Worm (Caenorhabditis elegans) whole organism, late embryonic: ENCODE measurements around the gene ocr-2.

Experiments used
- C38D4.7 ChIP-seq: fragments of 200-800 bp; sonication (Bioruptor generic); optimal IDR thresholded peaks from 2 replicates; lab custom pipeline; 2018; ENCODE audit warnings: mild to moderate bottlenecking, missing genetic modification characterization, moderate library complexity, missing compliant biosample characterization
- F13H6.1 ChIP-seq: sonication (generic microtip); optimal IDR thresholded peaks from 2 replicates; lab custom pipeline; 2016; ENCODE audit warnings: missing genetic modification characterization, missing compliant biosample characterization
- K02D7.2 ChIP-seq: sonication (generic microtip); optimal IDR thresholded peaks from 2 replicates; lab custom pipeline; 2017; ENCODE audit warnings: mild to moderate bottlenecking, missing genetic modification characterization, missing compliant biosample characterization
- T23F11.4 ChIP-seq: fragments of 200-800 bp; sonication (Bioruptor generic); optimal IDR thresholded peaks from 2 replicates; lab custom pipeline; 2018; ENCODE audit warnings: mild to moderate bottlenecking, missing genetic modification characterization, missing compliant biosample characterization
- Y22D7AL.16 ChIP-seq: sonication (generic microtip); optimal IDR thresholded peaks from 2 replicates; lab custom pipeline; 2016; ENCODE audit warnings: missing genetic modification characterization, missing compliant biosample characterization
- ama-1 ChIP-seq: fragments of 150-350 bp; optimal IDR thresholded peaks from 2 replicates; lab custom pipeline; 2014
- ceh-14 ChIP-seq: sonication (generic microtip); optimal IDR thresholded peaks from 2 replicates; lab custom pipeline; 2016; ENCODE audit warnings: missing genotype, missing genetic modification characterization, missing compliant biosample characterization
- ceh-18 ChIP-seq: sonication (generic microtip); optimal IDR thresholded peaks from 2 replicates; lab custom pipeline; 2016; ENCODE audit warnings: missing genetic modification characterization, missing compliant biosample characterization
- ceh-19 ChIP-seq: fragments of 200-800 bp; sonication (Bioruptor generic); optimal IDR thresholded peaks from 2 replicates; lab custom pipeline; 2018; ENCODE audit warnings: mild to moderate bottlenecking, missing genetic modification characterization, missing compliant biosample characterization
- ceh-2 ChIP-seq: sonication (generic microtip); optimal IDR thresholded peaks from 2 replicates; lab custom pipeline; 2016; ENCODE audit warnings: missing genotype, missing genetic modification characterization, missing compliant biosample characterization
- ceh-22 ChIP-seq: sonication (generic microtip); optimal IDR thresholded peaks from 2 replicates; lab custom pipeline; 2017; ENCODE audit warnings: missing biosample characterization, missing genetic modification characterization
- ceh-24 ChIP-seq: sonication (generic microtip); optimal IDR thresholded peaks from 2 replicates; lab custom pipeline; 2016; ENCODE audit warnings: mild to moderate bottlenecking, missing genetic modification characterization, missing compliant biosample characterization
- ceh-30 ChIP-seq: fragments of 150-350 bp; optimal IDR thresholded peaks from 2 replicates; lab custom pipeline; 2014; ENCODE audit warnings: missing biosample characterization, missing genetic modification characterization
- ceh-31 ChIP-seq: sonication (generic microtip); optimal IDR thresholded peaks from 2 replicates; lab custom pipeline; 2016; ENCODE audit warnings: missing genetic modification characterization, missing compliant biosample characterization
- ceh-34 ChIP-seq: sonication (generic microtip); optimal IDR thresholded peaks from 2 replicates; lab custom pipeline; 2016; ENCODE audit warnings: mild to moderate bottlenecking, missing genetic modification characterization, missing compliant biosample characterization
- ceh-45 ChIP-seq: fragments of 200-800 bp; sonication (Bioruptor generic); IDR thresholded peaks from 2 replicates; pipeline ENCODE4 v1.3.6; 2022; ENCODE audit warnings: missing genetic modification reagents, missing genetic modification characterization, missing compliant biosample characterization
- ceh-48 ChIP-seq: sonication (generic microtip); optimal IDR thresholded peaks from 2 replicates; lab custom pipeline; 2016; ENCODE audit warnings: missing genetic modification characterization, inconsistent platforms, missing compliant biosample characterization
- ceh-6 ChIP-seq: fragments of 200-800 bp; sonication (Bioruptor generic); optimal IDR thresholded peaks from 2 replicates; lab custom pipeline; 2018; ENCODE audit warnings: mild to moderate bottlenecking, missing genetic modification characterization, missing compliant biosample characterization
- che-1 ChIP-seq: sonication (generic microtip); optimal IDR thresholded peaks from 2 replicates; lab custom pipeline; 2016; ENCODE audit warnings: mild to moderate bottlenecking, missing genetic modification characterization, missing compliant biosample characterization
- dmd-4 ChIP-seq: sonication (generic microtip); optimal IDR thresholded peaks from 2 replicates; lab custom pipeline; 2016; ENCODE audit warnings: borderline replicate concordance, missing genetic modification characterization, missing compliant biosample characterization
- dve-1 ChIP-seq: sonication (generic microtip); optimal IDR thresholded peaks from 2 replicates; lab custom pipeline; 2017; ENCODE audit warnings: antibody characterized with exemption, mild to moderate bottlenecking, missing genetic modification characterization, missing compliant biosample characterization
- elt-2 ChIP-seq: sonication (generic microtip); optimal IDR thresholded peaks from 2 replicates; lab custom pipeline; 2016; ENCODE audit warnings: missing genetic modification reagents, missing genetic modification characterization, missing compliant biosample characterization
- elt-4 ChIP-seq: sonication (generic microtip); optimal IDR thresholded peaks from 2 replicates; lab custom pipeline; 2016; ENCODE audit warnings: missing genetic modification characterization, missing compliant biosample characterization
- ets-4 ChIP-seq: sonication (generic microtip); optimal IDR thresholded peaks from 2 replicates; lab custom pipeline; 2016; ENCODE audit warnings: missing genetic modification characterization, missing compliant biosample characterization
- eyg-1 ChIP-seq: sonication (generic microtip); optimal IDR thresholded peaks from 2 replicates; lab custom pipeline; 2016; ENCODE audit warnings: missing genotype, missing genetic modification characterization, missing compliant biosample characterization
- fax-1 ChIP-seq: sonication (generic microtip); optimal IDR thresholded peaks from 2 replicates; lab custom pipeline; 2016; ENCODE audit warnings: missing genotype, missing genetic modification characterization, missing compliant biosample characterization
- fkh-10 ChIP-seq: fragments of 150-350 bp; optimal IDR thresholded peaks from 2 replicates; lab custom pipeline; 2014; ENCODE audit warnings: missing biosample characterization, missing genetic modification reagents, missing genetic modification characterization
- fkh-6 ChIP-seq: sonication (generic microtip); optimal IDR thresholded peaks from 2 replicates; lab custom pipeline; 2016; ENCODE audit warnings: missing genetic modification characterization, missing compliant biosample characterization
- gmeb-2 ChIP-seq: sonication (generic microtip); optimal IDR thresholded peaks from 2 replicates; lab custom pipeline; 2016; ENCODE audit warnings: missing genetic modification characterization, inconsistent platforms, missing compliant biosample characterization
- hlh-13 ChIP-seq: fragments of 200-800 bp; sonication (Bioruptor generic); optimal IDR thresholded peaks from 2 replicates; lab custom pipeline; 2018; ENCODE audit warnings: mild to moderate bottlenecking, missing genetic modification characterization, missing compliant biosample characterization
- hlh-30 ChIP-seq: sonication (generic microtip); optimal IDR thresholded peaks from 2 replicates; lab custom pipeline; 2017; ENCODE audit warnings: antibody characterized with exemption, missing genetic modification characterization, missing compliant biosample characterization; ENCODE audit not compliant: insufficient read depth
- hlh-6 ChIP-seq: sonication (generic microtip); optimal IDR thresholded peaks from 2 replicates; lab custom pipeline; 2016; ENCODE audit warnings: missing genotype, missing genetic modification characterization, missing compliant biosample characterization
- lim-6 ChIP-seq: sonication (generic microtip); optimal IDR thresholded peaks from 2 replicates; lab custom pipeline; 2016; ENCODE audit warnings: missing genetic modification characterization, missing compliant biosample characterization
- madf-2 ChIP-seq: sonication (generic microtip); optimal IDR thresholded peaks from 2 replicates; lab custom pipeline; 2017; ENCODE audit warnings: missing genetic modification characterization, missing compliant biosample characterization
- nhr-11 ChIP-seq: fragments of 150-350 bp; optimal IDR thresholded peaks from 2 replicates; lab custom pipeline; 2014; ENCODE audit warnings: missing biosample characterization, missing genetic modification characterization
- nhr-232 ChIP-seq: sonication (generic microtip); optimal IDR thresholded peaks from 2 replicates; lab custom pipeline; 2016; ENCODE audit warnings: missing genetic modification characterization, missing compliant biosample characterization
- odd-2 ChIP-seq: sonication (generic microtip); optimal IDR thresholded peaks from 2 replicates; lab custom pipeline; 2017; ENCODE audit warnings: antibody characterized with exemption, mild to moderate bottlenecking, missing genetic modification characterization, missing compliant biosample characterization
- pag-3 ChIP-seq: sonication (generic microtip); optimal IDR thresholded peaks from 2 replicates; lab custom pipeline; 2016; ENCODE audit warnings: missing compliant biosample characterization, missing genetic modification characterization, borderline replicate concordance
- pat-9 ChIP-seq: fragments of 200-800 bp; sonication (Bioruptor generic); optimal IDR thresholded peaks from 2 replicates; lab custom pipeline; 2018; ENCODE audit warnings: mild to moderate bottlenecking, missing genetic modification characterization, moderate library complexity, missing compliant biosample characterization
- pax-1 ChIP-seq: fragments of 150-350 bp; optimal IDR thresholded peaks from 2 replicates; lab custom pipeline; 2014; ENCODE audit warnings: missing biosample characterization, missing genetic modification characterization
- pros-1 ChIP-seq: fragments of 150-350 bp; optimal IDR thresholded peaks from 2 replicates; lab custom pipeline; 2014; ENCODE audit warnings: missing biosample characterization, missing genetic modification reagents, missing genetic modification characterization
- rnt-1 ChIP-seq: sonication (generic microtip); optimal IDR thresholded peaks from 2 replicates; lab custom pipeline; 2016; ENCODE audit warnings: missing genetic modification characterization, missing compliant biosample characterization
- sdc-2 ChIP-seq: sonication (generic microtip); optimal IDR thresholded peaks from 2 replicates; lab custom pipeline; 2016; ENCODE audit warnings: missing genotype, missing genetic modification characterization, missing compliant biosample characterization
- sox-2 ChIP-seq: fragments of 200-800 bp; sonication (Bioruptor generic); IDR thresholded peaks from 2 replicates; pipeline ENCODE4 v1.3.6; 2022; ENCODE audit warnings: missing genetic modification reagents, missing genetic modification characterization, missing compliant biosample characterization
- sox-4 ChIP-seq: sonication (generic microtip); optimal IDR thresholded peaks from 2 replicates; lab custom pipeline; 2017; ENCODE audit warnings: mild to moderate bottlenecking, missing genetic modification characterization, inconsistent platforms, missing compliant biosample characterization
- tbx-2 ChIP-seq: sonication (generic microtip); optimal IDR thresholded peaks from 2 replicates; lab custom pipeline; 2016; ENCODE audit warnings: missing genetic modification characterization, missing compliant biosample characterization
- ttx-3 ChIP-seq: sonication (generic microtip); optimal IDR thresholded peaks from 2 replicates; lab custom pipeline; 2016; ENCODE audit warnings: missing genetic modification reagents, missing genetic modification characterization, missing compliant biosample characterization
- unc-3 ChIP-seq, 2 experiments: fragments of 200-800 bp in 1 of 2; sonication (Bioruptor generic) in 1 of 2; sonication (generic microtip) in 1 of 2; conservative IDR thresholded peaks in 1 of 2; optimal IDR thresholded peaks in 1 of 2; 2 replicates each; pipeline versions ENCODE4 v1.3.6 to Lab custom; 2016 to 2022; ENCODE audit warnings: missing compliant biosample characterization in 2 of 2, missing genetic modification characterization in 2 of 2, missing genetic modification reagents in 1 of 2
- unc-42 ChIP-seq: sonication (generic microtip); optimal IDR thresholded peaks from 2 replicates; lab custom pipeline; 2016; ENCODE audit warnings: missing genotype, missing genetic modification characterization, missing compliant biosample characterization
- unc-55 ChIP-seq: sonication (generic microtip); optimal IDR thresholded peaks from 2 replicates; lab custom pipeline; 2017; ENCODE audit warnings: missing biosample characterization, missing genetic modification reagents, missing genetic modification characterization
- unc-86 ChIP-seq: sonication (generic microtip); optimal IDR thresholded peaks from 2 replicates; lab custom pipeline; 2016; ENCODE audit warnings: missing genetic modification characterization, missing compliant biosample characterization
- zip-5 ChIP-seq: sonication (generic microtip); optimal IDR thresholded peaks from 2 replicates; lab custom pipeline; 2016; ENCODE audit warnings: missing genetic modification characterization, missing compliant biosample characterization

ocr-2 gene

ce11 chrIV:8233268-8233667 is 13.4 kb upstream of the ocr-2 start:
- TF ChIP-seq madf-2 (tag; lab: Kevin White, UChicago) (no peak), ceh-22 (tag; lab: Kevin White, UChicago) (no peak)

ce11 chrIV:8232428-8232827 is 12.5 kb upstream of the ocr-2 start:
- TF ChIP-seq odd-2 (no peak), hlh-13 (GFP tag; lab: Kevin White, UChicago) (no peak), ets-4 (tag; lab: Kevin White, UChicago) (no peak), ama-1 (no peak), tbx-2 (tag; lab: Kevin White, UChicago) (peak; percentile 12), pax-1 (tag; lab: Kevin White, UChicago) (no peak), ceh-30 (tag; lab: Kevin White, UChicago) (no peak), ceh-19 (GFP tag; lab: Kevin White, UChicago) (no peak), nhr-11 (tag; lab: Kevin White, UChicago) (no peak), ceh-48 (tag; lab: Kevin White, UChicago) (no peak), elt-4 (tag; lab: Kevin White, UChicago) (no peak), pat-9 (tag; lab: Kevin White, UChicago) (no peak), ceh-18 (tag; lab: Kevin White, UChicago) (peak; percentile 41), hlh-30 (tag; lab: Kevin White, UChicago) (peak; percentile 74), gmeb-2 (no peak), K02D7.2 (tag; lab: Kevin White, UChicago) (no peak), pros-1 (tag; lab: Kevin White, UChicago) (no peak), unc-42 (tag; lab: Kevin White, UChicago) (no peak), C38D4.7 (GFP tag; lab: Kevin White, UChicago) (no peak), sox-4 (no peak), unc-3 (GFP tag; conservative IDR thresholded peaks at IDR 0.05; lab: Robert Waterston, UW) (0 out of 2 replicates have a peak, but pooled peaks have one; percentile 15), unc-3 (tag; optimal IDR thresholded peaks at IDR 0.05; lab: Kevin White, UChicago) (no peak), che-1 (tag; lab: Kevin White, UChicago) (no peak), nhr-232 (tag; lab: Kevin White, UChicago) (no peak), sox-2 (GFP tag; lab: Robert Waterston, UW) (no peak), eyg-1 (tag; lab: Kevin White, UChicago) (no peak), ceh-31 (tag; lab: Kevin White, UChicago) (peak; percentile 26), ceh-2 (tag; lab: Kevin White, UChicago) (no peak), rnt-1 (tag; lab: Kevin White, UChicago) (no peak), fax-1 (tag; lab: Kevin White, UChicago) (no peak), ceh-14 (tag; lab: Kevin White, UChicago) (no peak), ceh-24 (tag; lab: Kevin White, UChicago) (no peak), ceh-6 (no peak), sdc-2 (tag; lab: Kevin White, UChicago) (no peak), ttx-3 (tag; lab: Kevin White, UChicago) (no peak), ceh-34 (tag; lab: Kevin White, UChicago) (peak; percentile 53), pag-3 (tag; lab: Kevin White, UChicago) (no peak), fkh-6 (tag; lab: Kevin White, UChicago) (no peak), unc-55 (GFP tag; lab: Kevin White, UChicago) (no peak), Y22D7AL.16 (no peak), madf-2 (tag; lab: Kevin White, UChicago) (no peak), F13H6.1 (tag; lab: Kevin White, UChicago) (peak; percentile 16), zip-5 (tag; lab: Kevin White, UChicago) (no peak), T23F11.4 (GFP tag; lab: Kevin White, UChicago) (no peak), ceh-45 (GFP tag; lab: Robert Waterston, UW) (no peak), lim-6 (tag; lab: Kevin White, UChicago) (no peak), unc-86 (tag; lab: Kevin White, UChicago) (no peak), dve-1 (tag; lab: Kevin White, UChicago) (no peak), fkh-10 (no peak), dmd-4 (tag; lab: Kevin White, UChicago) (no peak), hlh-6 (no peak), elt-2 (tag; lab: Kevin White, UChicago) (no peak)
